Worm (Caenorhabditis elegans): ENCODE data around the gene argk-1.

ce11 chrV:16118601-16119000, 14.9 kb downstream of the argk-1 start, which contains the start of gene str-103:
- TF ChIP-seq ceh-63 (GFP tag; optimal IDR thresholded peaks at IDR 0.05) = no peak
- TF ChIP-seq isw-1 (GFP tag; IDR thresholded peaks at IDR 0.05) = no peak
- TF ChIP-seq vab-15 (tag; optimal IDR thresholded peaks at IDR 0.05) = no peak
- TF ChIP-seq nhr-47 (tag; optimal IDR thresholded peaks at IDR 0.05) = no peak
- TF ChIP-seq lin-15B (tag; optimal IDR thresholded peaks at IDR 0.05) = no peak
- no peak for TF ChIP-seq nhr-237 (tag; optimal IDR thresholded peaks at IDR 0.05)
- TF ChIP-seq ztf-11 (tag; optimal IDR thresholded peaks at IDR 0.05) = no peak
- no peak for TF ChIP-seq ceh-82 (tag; optimal IDR thresholded peaks at IDR 0.05)

Measured in whole organism, L1 larva.